Fruit fly (Drosophila melanogaster) whole organism, embryonic: ENCODE measurements around the gene MICU3.

ENCODE experiments used
- B-H2 ChIP-seq: fragments of 200-800 bp; sonication (Bioruptor generic); optimal IDR thresholded peaks from 2 replicates; lab custom pipeline; 2018; ENCODE audit warnings: missing biosample characterization, mild to moderate bottlenecking, missing genetic modification characterization
- Bteb2 ChIP-seq: fragments of 200-800 bp; sonication (Bioruptor generic); optimal IDR thresholded peaks from 2 replicates; lab custom pipeline; 2016; ENCODE audit warnings: missing biosample characterization, missing genetic modification characterization
- CG12104 ChIP-seq: fragments of 200-800 bp; sonication (Bioruptor generic); optimal IDR thresholded peaks from 3 replicates; lab custom pipeline; 2016; ENCODE audit warnings: missing biosample characterization, missing genetic modification characterization
- CG12155 ChIP-seq: fragments of 200-800 bp; sonication (Bioruptor generic); optimal IDR thresholded peaks from 3 replicates; lab custom pipeline; 2016; ENCODE audit warnings: missing biosample characterization, missing genetic modification characterization
- CG1233 ChIP-seq: fragments of 200-800 bp; sonication (Bioruptor generic); optimal IDR thresholded peaks from 4 replicates; lab custom pipeline; 2018; ENCODE audit warnings: missing biosample characterization, mild to moderate bottlenecking, missing genetic modification characterization
- CG12391 ChIP-seq: fragments of 200-800 bp; sonication (Bioruptor generic); optimal IDR thresholded peaks from 3 replicates; lab custom pipeline; 2018; ENCODE audit warnings: missing biosample characterization, mild to moderate bottlenecking, missing genetic modification characterization, moderate library complexity
- CG12744 ChIP-seq: fragments of 200-800 bp; sonication (Bioruptor generic); optimal IDR thresholded peaks from 2 replicates; lab custom pipeline; 2016; ENCODE audit warnings: missing biosample characterization, missing genetic modification characterization
- CG13624 ChIP-seq: fragments of 200-800 bp; sonication (Bioruptor generic); optimal IDR thresholded peaks from 2 replicates; lab custom pipeline; 2016; ENCODE audit warnings: missing biosample characterization, missing genetic modification characterization
- CG14441 ChIP-seq: fragments of 200-800 bp; sonication (Bioruptor generic); IDR thresholded peaks from 2 replicates; pipeline ENCODE4 v1.3.6; 2022; ENCODE audit warnings: missing biosample characterization, missing genetic modification characterization
- CG14667 ChIP-seq: fragments of 200-800 bp; sonication (Bioruptor generic); IDR thresholded peaks from 2 replicates; pipeline ENCODE4 v1.3.6; 2022; ENCODE audit warnings: missing biosample characterization, missing genetic modification characterization
- CG15073 ChIP-seq: fragments of 200-800 bp; sonication (Bioruptor generic); optimal IDR thresholded peaks from 2 replicates; lab custom pipeline; 2016; ENCODE audit warnings: missing biosample characterization, missing genetic modification characterization
- CG15601 ChIP-seq: fragments of 200-800 bp; sonication (Bioruptor generic); optimal IDR thresholded peaks from 3 replicates; lab custom pipeline; 2019; ENCODE audit warnings: missing biosample characterization, mild to moderate bottlenecking, missing genetic modification characterization, moderate library complexity
- CG17612 ChIP-seq: fragments of 200-800 bp; sonication (Bioruptor generic); IDR thresholded peaks from 2 replicates; pipeline ENCODE4 v1.3.6; 2022; ENCODE audit warnings: missing biosample characterization, missing genetic modification characterization
- CG17802 ChIP-seq: fragments of 200-800 bp; sonication (Bioruptor generic); optimal IDR thresholded peaks from 2 replicates; lab custom pipeline; 2018; ENCODE audit warnings: missing biosample characterization, mild to moderate bottlenecking, missing genetic modification characterization, moderate library complexity
- CG17829 ChIP-seq: fragments of 200-800 bp; optimal IDR thresholded peaks from 2 replicates; lab custom pipeline; 2019; ENCODE audit warnings: missing biosample characterization, mild to moderate bottlenecking, missing genetic modification characterization, moderate library complexity
- CG2129 ChIP-seq: fragments of 200-800 bp; sonication (Bioruptor generic); IDR thresholded peaks from 2 replicates; pipeline ENCODE4 v1.3.6; 2022; ENCODE audit warnings: missing biosample characterization, missing genetic modification characterization; ENCODE audit not compliant: partially characterized antibody
- CG31365 ChIP-seq: fragments of 200-800 bp; sonication (Bioruptor generic); optimal IDR thresholded peaks from 2 replicates; lab custom pipeline; 2018; ENCODE audit warnings: missing biosample characterization, mild to moderate bottlenecking, missing genetic modification characterization
- CG3163 ChIP-seq: fragments of 200-800 bp; sonication (Bioruptor generic); optimal IDR thresholded peaks from 3 replicates; lab custom pipeline; 2016; ENCODE audit warnings: missing biosample characterization, missing genetic modification characterization
- CG4424 ChIP-seq: fragments of 200-800 bp; sonication (Bioruptor generic); optimal IDR thresholded peaks from 3 replicates; lab custom pipeline; 2016; ENCODE audit warnings: missing biosample characterization, missing genetic modification characterization
- CG4820 ChIP-seq: fragments of 200-800 bp; sonication (Bioruptor generic); optimal IDR thresholded peaks from 3 replicates; lab custom pipeline; 2016; ENCODE audit warnings: missing biosample characterization, missing genetic modification characterization
- CG9437 ChIP-seq: fragments of 200-800 bp; sonication (Bioruptor generic); optimal IDR thresholded peaks from 2 replicates; lab custom pipeline; 2018; ENCODE audit warnings: missing biosample characterization, mild to moderate bottlenecking, missing genetic modification characterization
- D19B ChIP-seq: fragments of 200-800 bp; sonication (Bioruptor generic); optimal IDR thresholded peaks from 2 replicates; lab custom pipeline; 2017; ENCODE audit warnings: missing biosample characterization, mild to moderate bottlenecking, missing genetic modification characterization
- Drgx ChIP-seq: fragments of 200-800 bp; sonication (Bioruptor generic); IDR thresholded peaks from 2 replicates; pipeline ENCODE4 v1.3.6; 2022; ENCODE audit warnings: missing biosample characterization, missing genetic modification characterization
- Hmr ChIP-seq: fragments of 200-800 bp; sonication (Bioruptor generic); optimal IDR thresholded peaks from 3 replicates; lab custom pipeline; 2017; ENCODE audit warnings: mild to moderate bottlenecking, missing biosample characterization, missing genetic modification reagents, missing genetic modification characterization
- Lhr ChIP-seq: fragments of 200-800 bp; sonication (Bioruptor generic); optimal IDR thresholded peaks from 3 replicates; lab custom pipeline; 2017; ENCODE audit warnings: mild to moderate bottlenecking, missing biosample characterization, missing genetic modification reagents, missing genetic modification characterization
- MESR4 ChIP-seq: fragments of 200-800 bp; sonication (Bioruptor generic); optimal IDR thresholded peaks from 2 replicates; lab custom pipeline; 2018; ENCODE audit warnings: missing biosample characterization, mild to moderate bottlenecking, missing genetic modification characterization, moderate library complexity
- MTF-1 ChIP-seq: fragments of 200-800 bp; sonication (Bioruptor generic); optimal IDR thresholded peaks from 2 replicates; lab custom pipeline; 2018; ENCODE audit warnings: missing biosample characterization, mild to moderate bottlenecking, missing genetic modification characterization, borderline replicate concordance
- bbx ChIP-seq: fragments of 200-800 bp; sonication (Bioruptor generic); IDR thresholded peaks from 2 replicates; pipeline ENCODE4 v1.3.6; 2022; ENCODE audit warnings: missing biosample characterization, missing genetic modification characterization; ENCODE audit not compliant: partially characterized antibody
- caup ChIP-seq: fragments of 200-800 bp; sonication (Bioruptor generic); optimal IDR thresholded peaks from 3 replicates; lab custom pipeline; 2017; ENCODE audit warnings: missing biosample characterization, mild to moderate bottlenecking, missing genetic modification characterization, moderate library complexity; ENCODE audit not compliant: severe bottlenecking
- chinmo ChIP-seq: fragments of 200-800 bp; sonication (Bioruptor generic); IDR thresholded peaks from 4 replicates; pipeline ENCODE4 v1.3.6; 2022; ENCODE audit warnings: missing biosample characterization, missing genetic modification characterization; ENCODE audit not compliant: partially characterized antibody
- chm ChIP-seq: fragments of 200-800 bp; sonication (Bioruptor generic); IDR thresholded peaks from 2 replicates; pipeline ENCODE4 v1.3.6; 2022; ENCODE audit warnings: missing biosample characterization, missing genetic modification characterization
- ems ChIP-seq: fragments of 200-800 bp; sonication (Bioruptor generic); optimal IDR thresholded peaks from 3 replicates; lab custom pipeline; 2016; ENCODE audit warnings: missing biosample characterization, missing genetic modification characterization
- fd3F ChIP-seq: fragments of 200-800 bp; sonication (Bioruptor generic); optimal IDR thresholded peaks from 2 replicates; lab custom pipeline; 2018; ENCODE audit warnings: missing biosample characterization, mild to moderate bottlenecking, missing genetic modification characterization, moderate library complexity
- ham ChIP-seq: fragments of 200-800 bp; sonication (Bioruptor generic); IDR thresholded peaks from 2 replicates; pipeline ENCODE4 v1.3.6; 2022; ENCODE audit warnings: missing biosample characterization, missing genetic modification characterization
- jigr1 ChIP-seq: fragments of 200-800 bp; sonication (Bioruptor generic); IDR thresholded peaks from 3 replicates; pipeline ENCODE4 v1.3.6; 2022; ENCODE audit warnings: missing biosample characterization, missing genetic modification characterization
- lbe ChIP-seq: fragments of 200-800 bp; sonication (Bioruptor generic); optimal IDR thresholded peaks from 2 replicates; lab custom pipeline; 2016; ENCODE audit warnings: missing biosample characterization, mild to moderate bottlenecking, missing genetic modification characterization
- maf-S ChIP-seq: fragments of 200-800 bp; sonication (Bioruptor generic); optimal IDR thresholded peaks from 2 replicates; lab custom pipeline; 2016; ENCODE audit warnings: missing biosample characterization, missing genetic modification characterization
- otp ChIP-seq: fragments of 200-800 bp; sonication (Bioruptor generic); IDR thresholded peaks from 3 replicates; pipeline ENCODE4, ENCODE4 v1.3.6; 2022; ENCODE audit warnings: missing biosample characterization, missing genetic modification characterization
- pum ChIP-seq: fragments of 200-800 bp; sonication (Bioruptor generic); optimal IDR thresholded peaks from 2 replicates; lab custom pipeline; 2016; ENCODE audit warnings: missing biosample characterization, missing genetic modification characterization
- ro ChIP-seq: fragments of 200-800 bp; sonication (Bioruptor generic); IDR thresholded peaks from 2 replicates; pipeline ENCODE4 v1.3.6; 2022; ENCODE audit warnings: missing biosample characterization, missing genetic modification characterization
- sob ChIP-seq: fragments of 200-800 bp; sonication (Bioruptor generic); IDR thresholded peaks from 2 replicates; pipeline ENCODE4 v1.3.6; 2022; ENCODE audit warnings: missing biosample characterization, missing genetic modification characterization
- toy ChIP-seq: fragments of 200-800 bp; sonication (Bioruptor generic); IDR thresholded peaks from 2 replicates; pipeline ENCODE4 v1.3.6; 2022; ENCODE audit warnings: missing biosample characterization, missing genetic modification characterization
- unc-4 ChIP-seq: fragments of 200-800 bp; sonication (Bioruptor generic); IDR thresholded peaks from 2 replicates; pipeline ENCODE4 v1.3.6; 2022; ENCODE audit warnings: missing biosample characterization, missing genetic modification characterization; ENCODE audit not compliant: partially characterized antibody
- usp ChIP-seq: fragments of >200 bp; optimal IDR thresholded peaks from 2 replicates; lab custom pipeline; 2017; ENCODE audit warnings: missing biosample characterization, missing genetic modification characterization
- vnd ChIP-seq: fragments of 200-800 bp; sonication (Bioruptor generic); IDR thresholded peaks from 3 replicates; pipeline ENCODE4 v1.3.6; 2022; ENCODE audit warnings: missing biosample characterization, missing genetic modification characterization; ENCODE audit not compliant: partially characterized antibody

MICU3 gene

dm6 chr3R:19875118-19875887 lies 28.2 kb downstream of the MICU3 start, which contains the start of gene Mrp5 (continued):
- TF ChIP-seq ems: no peak
- peak; percentile 13 for TF ChIP-seq caup (GFP tag; lab: Kevin White, UChicago)
- TF ChIP-seq CG17612 (GFP tag; lab: Robert Waterston, UW): no peak
- peak; percentile 39 for TF ChIP-seq MESR4 (GFP tag; lab: Kevin White, UChicago)
- TF ChIP-seq CG17802 (tag; lab: Kevin White, UChicago): no peak
- no peak for TF ChIP-seq unc-4 (GFP tag; lab: Robert Waterston, UW)
- TF ChIP-seq CG17829 (tag; lab: Kevin White, UChicago): peak; percentile 20
- TF ChIP-seq usp (GFP tag; lab: Kevin White, UChicago): no peak
- 0 out of 2 replicates have a peak, but pooled peaks have one; percentile 51 for TF ChIP-seq chm (GFP tag; lab: Robert Waterston, UW)
- TF ChIP-seq vnd (GFP tag; lab: Robert Waterston, UW): no peak
- TF ChIP-seq Drgx (GFP tag; lab: Robert Waterston, UW): peak; percentile 55
- TF ChIP-seq CG14667 (GFP tag; lab: Robert Waterston, UW): 0 out of 2 replicates have a peak, but pooled peaks have one; percentile 16
- TF ChIP-seq CG31365 (tag; lab: Kevin White, UChicago): no peak
- peak; percentile 11 for TF ChIP-seq Bteb2 (GFP tag; lab: Kevin White, UChicago)
- peak; percentile 34 for TF ChIP-seq CG12155 (GFP tag; lab: Kevin White, UChicago)
- no peak for TF ChIP-seq CG9437 (GFP tag; lab: Kevin White, UChicago)
- TF ChIP-seq maf-S (GFP tag; lab: Kevin White, UChicago): no peak
- TF ChIP-seq CG1233 (GFP tag; lab: Kevin White, UChicago): no peak
- TF ChIP-seq B-H2: no peak
- TF ChIP-seq CG4424 (GFP tag; lab: Kevin White, UChicago): peak; percentile 30
- peak; percentile 39 for TF ChIP-seq CG12391 (tag; lab: Kevin White, UChicago)
- TF ChIP-seq CG13624 (GFP tag; lab: Kevin White, UChicago): peak; percentile 17
- TF ChIP-seq CG3163 (GFP tag; lab: Kevin White, UChicago): no peak
- no peak for TF ChIP-seq jigr1
- TF ChIP-seq CG15073: no peak
- no peak for TF ChIP-seq D19B (GFP tag; lab: Kevin White, UChicago)
- TF ChIP-seq CG2129 (GFP tag; lab: Robert Waterston, UW): no peak
- TF ChIP-seq CG15601: no peak
- no peak for TF ChIP-seq Lhr (GFP tag; lab: Kevin White, UChicago)
- peak; percentile 63 for TF ChIP-seq sob (GFP tag; lab: Robert Waterston, UW)
- TF ChIP-seq MTF-1 (GFP tag; lab: Kevin White, UChicago): peak; percentile 38
- TF ChIP-seq ro: no peak
- peak; percentile 34; the same call in 1 of the 2 replicates for TF ChIP-seq bbx (GFP tag; lab: Robert Waterston, UW)
- peak; percentile 52 for TF ChIP-seq Hmr
- peak; percentile 9 for TF ChIP-seq fd3F
- TF ChIP-seq chinmo (GFP tag; lab: Robert Waterston, UW): no peak
- no peak for TF ChIP-seq pum (GFP tag; lab: Kevin White, UChicago)
- TF ChIP-seq otp (GFP tag; lab: Robert Waterston, UW): no peak
- TF ChIP-seq CG4820 (GFP tag; lab: Kevin White, UChicago): peak; percentile 9
- TF ChIP-seq CG12744: no peak
- 0 out of 2 replicates have a peak, but pooled peaks have one; percentile 35 for TF ChIP-seq ham (GFP tag; lab: Robert Waterston, UW)
- TF ChIP-seq CG14441 (GFP tag; lab: Robert Waterston, UW): peak; percentile 61
- no peak for TF ChIP-seq CG12104 (GFP tag; lab: Kevin White, UChicago)
- TF ChIP-seq toy (GFP tag; lab: Robert Waterston, UW): no peak
- TF ChIP-seq lbe: no peak
